Worm (Caenorhabditis elegans) whole organism, L4/young adult: ENCODE measurements around the gene lron-12.

Experiments
- W03F9.2 ChIP-seq: fragments of 150-350 bp; optimal IDR thresholded peaks from 2 replicates; lab custom pipeline; 2014; ENCODE audit warnings: missing biosample characterization, missing genetic modification characterization
- dao-5 ChIP-seq: sonication (generic microtip); optimal IDR thresholded peaks from 2 replicates; lab custom pipeline; 2016; ENCODE audit warnings: missing genotype, missing genetic modification characterization, moderate library complexity, missing compliant biosample characterization
- him-1 ChIP-seq: sonication (generic microtip); optimal IDR thresholded peaks from 2 replicates; lab custom pipeline; 2016; ENCODE audit warnings: missing genotype, missing genetic modification reagents, missing genetic modification characterization, missing compliant biosample characterization

DNA sequence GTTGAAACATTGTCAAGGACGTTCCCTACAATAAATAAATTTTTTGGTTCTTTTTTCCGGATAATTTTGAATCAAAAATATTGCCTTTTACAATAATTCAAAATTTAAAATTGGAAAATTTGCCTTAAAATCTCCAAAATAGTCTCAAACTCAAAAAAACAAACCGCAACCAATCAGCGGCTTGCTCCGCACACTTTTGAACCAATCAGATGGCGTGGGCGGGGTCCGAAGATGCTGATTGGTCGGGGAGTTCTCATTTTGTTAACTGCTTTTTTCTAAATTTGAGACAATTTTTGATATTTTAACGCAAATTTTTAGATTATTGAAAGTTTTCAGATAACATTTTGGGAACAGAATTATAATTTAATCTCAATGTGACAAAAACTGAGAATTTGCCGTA, 19.2 kb upstream of the lron-12 start:
- TF ChIP-seq dao-5 (tag; lab: Kevin White, UChicago) (no peak), W03F9.2 (tag; lab: Kevin White, UChicago) (no peak), him-1 (no peak)
